Fruit fly (Drosophila melanogaster): ENCODE data around the gene CG5177.

The CG5177 gene

DNA sequence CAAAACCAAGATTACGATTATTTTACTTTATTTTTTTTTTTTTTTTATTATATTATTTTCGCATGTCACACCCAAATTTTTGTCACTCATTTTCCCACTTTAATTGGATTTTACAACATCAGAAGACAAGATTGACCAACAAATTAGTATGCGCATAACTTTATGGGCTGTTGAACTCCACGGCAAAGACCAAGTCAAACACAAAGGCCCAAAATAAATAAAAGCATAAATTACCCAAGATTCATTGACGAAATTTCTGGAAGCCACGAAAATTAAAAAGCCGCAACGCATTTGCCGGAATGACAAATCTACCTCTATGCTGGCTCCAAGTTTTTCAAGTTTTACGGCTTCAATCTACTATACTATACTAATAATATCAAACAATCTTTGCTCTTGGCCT is 37.1 kb downstream of the CG5177 start:
- TF ChIP-seq Ssrp (tag; optimal IDR thresholded peaks at IDR 0.05) (no peak), sd (tag; optimal IDR thresholded peaks at IDR 0.05) (peak; percentile 70), CG31224 (GFP tag; IDR thresholded peaks at IDR 0.05) (no peak), CG14441 (GFP tag; IDR thresholded peaks at IDR 0.05) (no peak), CG7786 (GFP tag; optimal IDR thresholded peaks at IDR 0.05) (no peak), vvl (GFP tag; IDR thresholded peaks at IDR 0.05) (peak; percentile 85), dysf (GFP tag; IDR thresholded peaks at IDR 0.05) (no peak), eve (GFP tag; optimal IDR thresholded peaks at IDR 0.05) (no peak), Camta (GFP tag; optimal IDR thresholded peaks at IDR 0.05) (no peak), ATbp (GFP tag; optimal IDR thresholded peaks at IDR 0.05) (no peak), abd-A (tag; optimal IDR thresholded peaks at IDR 0.05) (peak; percentile 77), CG15696 (tag; optimal IDR thresholded peaks at IDR 0.05) (no peak), chinmo (GFP tag; IDR thresholded peaks at IDR 0.05; ENCODE audit: partially characterized antibody) (peak; percentile 74; the same call in 1 of the 4 replicates), Hr3 (GFP tag; optimal IDR thresholded peaks at IDR 0.05) (no peak), oc (tag; optimal IDR thresholded peaks at IDR 0.05) (peak; percentile 5), sna (GFP tag; IDR thresholded peaks at IDR 0.05; ENCODE audit: partially characterized antibody) (no peak), CG13894 (tag; optimal IDR thresholded peaks at IDR 0.05) (peak; percentile 43), run (tag; optimal IDR thresholded peaks at IDR 0.05) (no peak), D19B (GFP tag; optimal IDR thresholded peaks at IDR 0.05) (no peak)

- TF ChIP-seq gro (GFP tag; optimal IDR thresholded peaks at IDR 0.05) (peak; percentile 14), sens-2 (GFP tag; IDR thresholded peaks at IDR 0.05) (no peak), cad (GFP tag; optimal IDR thresholded peaks at IDR 0.05) (no peak), CG8478 (optimal IDR thresholded peaks at IDR 0.05) (no peak), Bgb (GFP tag; IDR thresholded peaks at IDR 0.05; ENCODE audit: partially characterized antibody) (no peak), en (GFP tag; optimal IDR thresholded peaks at IDR 0.05) (no peak), unpg (GFP tag; optimal IDR thresholded peaks at IDR 0.05) (peak; percentile 30), gcm (GFP tag; optimal IDR thresholded peaks at IDR 0.05) (no peak), bab2 (GFP tag; optimal IDR thresholded peaks at IDR 0.05) (no peak), nau (GFP tag; optimal IDR thresholded peaks at IDR 0.05) (no peak), trem (tag; optimal IDR thresholded peaks at IDR 0.05) (no peak), HmgZ (tag; optimal IDR thresholded peaks at IDR 0.05) (no peak), CG6683 (GFP tag; optimal IDR thresholded peaks at IDR 0.05) (no peak), CG10366 (GFP tag; IDR thresholded peaks at IDR 0.05) (peak; percentile 25; the same call in 1 of the 2 replicates), CG9727 (GFP tag; optimal IDR thresholded peaks at IDR 0.05) (peak; percentile 3), CG3995 (GFP tag; optimal IDR thresholded peaks at IDR 0.05) (no peak), CG17802 (tag; optimal IDR thresholded peaks at IDR 0.05) (no peak), ap (GFP tag; IDR thresholded peaks at IDR 0.05) (no peak), C15 (GFP tag; IDR thresholded peaks at IDR 0.05) (no peak), CG9817 (tag; optimal IDR thresholded peaks at IDR 0.05) (peak; percentile 29), CG4360 (GFP tag; IDR thresholded peaks at IDR 0.05) (no peak), ERR (GFP tag; optimal IDR thresholded peaks at IDR 0.05) (no peak), CG12391 (tag; optimal IDR thresholded peaks at IDR 0.05) (peak; percentile 38), crp (GFP tag; optimal IDR thresholded peaks at IDR 0.05) (no peak), so (GFP tag; IDR thresholded peaks at IDR 0.05) (no peak), Ssrp (tag; optimal IDR thresholded peaks at IDR 0.05) (no peak), CG11456 (GFP tag; IDR thresholded peaks at IDR 0.05) (peak; percentile 67), stwl (tag; optimal IDR thresholded peaks at IDR 0.05) (no peak), insv (GFP tag; optimal IDR thresholded peaks at IDR 0.05) (no peak), crc (GFP tag; optimal IDR thresholded peaks at IDR 0.05) (no peak), crol (GFP tag; IDR thresholded peaks at IDR 0.05) (no peak), seq (GFP tag; IDR thresholded peaks at IDR 0.05) (no peak), CG10462 (GFP tag; optimal IDR thresholded peaks at IDR 0.05) (no peak), fu2 (GFP tag; optimal IDR thresholded peaks at IDR 0.05) (no peak)
Measured at dm6 chr2L:7442929-7443328, 37.9 kb downstream of the CG5177 start.

All from whole organism, embryonic.